Fruit fly (Drosophila melanogaster) whole organism, embryonic: ENCODE measurements around the gene Pgant8.
A peak's percentile ranks its signal among the peaks of the same experiment; 100 is the strongest.

ENCODE experiments used
- Antp ChIP-seq: fragments of 200-800 bp; sonication (Bioruptor generic); optimal IDR thresholded peaks from 3 replicates; lab custom pipeline; 2016; ENCODE audit warnings: missing biosample characterization, missing genetic modification characterization
- Asciz ChIP-seq: fragments of 200-800 bp; sonication (Bioruptor generic); optimal IDR thresholded peaks from 2 replicates; lab custom pipeline; 2017; ENCODE audit warnings: missing biosample characterization, mild to moderate bottlenecking, missing genetic modification characterization, missing genetic modification reagents
- Bgb ChIP-seq: fragments of 200-800 bp; sonication (Bioruptor generic); IDR thresholded peaks from 2 replicates; pipeline ENCODE4 v1.3.6; 2022; ENCODE audit warnings: missing biosample characterization, missing genetic modification characterization; ENCODE audit not compliant: partially characterized antibody
- Bteb2 ChIP-seq: fragments of 200-800 bp; sonication (Bioruptor generic); optimal IDR thresholded peaks from 2 replicates; lab custom pipeline; 2016; ENCODE audit warnings: missing biosample characterization, missing genetic modification characterization
- CG10321 ChIP-seq: fragments of 200-800 bp; sonication (Bioruptor generic); IDR thresholded peaks from 2 replicates; pipeline ENCODE4 v1.3.6; 2022; ENCODE audit warnings: missing biosample characterization, missing genetic modification characterization
- CG11504 ChIP-seq: fragments of 200-800 bp; sonication (Bioruptor generic); optimal IDR thresholded peaks from 3 replicates; lab custom pipeline; 2019; ENCODE audit warnings: missing biosample characterization, mild to moderate bottlenecking, missing genetic modification characterization, moderate library complexity
- CG11723 ChIP-seq: fragments of 200-800 bp; sonication (Bioruptor generic); optimal IDR thresholded peaks from 2 replicates; lab custom pipeline; 2017; ENCODE audit warnings: missing biosample characterization, mild to moderate bottlenecking, missing genetic modification characterization
- CG1603 ChIP-seq: fragments of 200-800 bp; sonication (Bioruptor generic); optimal IDR thresholded peaks from 2 replicates; lab custom pipeline; 2019; ENCODE audit warnings: missing biosample characterization, mild to moderate bottlenecking, missing genetic modification characterization, moderate library complexity
- CG17802 ChIP-seq: fragments of 200-800 bp; sonication (Bioruptor generic); optimal IDR thresholded peaks from 2 replicates; lab custom pipeline; 2018; ENCODE audit warnings: missing biosample characterization, mild to moderate bottlenecking, missing genetic modification characterization, moderate library complexity
- CG18599 ChIP-seq: fragments of 200-800 bp; sonication (Bioruptor generic); optimal IDR thresholded peaks from 3 replicates; lab custom pipeline; 2017; ENCODE audit warnings: missing biosample characterization, missing genetic modification characterization, mild to moderate bottlenecking, moderate library complexity, missing genetic modification reagents
- CG2202 ChIP-seq: fragments of 200-800 bp; sonication (Bioruptor generic); optimal IDR thresholded peaks from 2 replicates; lab custom pipeline; 2018; ENCODE audit warnings: missing biosample characterization, mild to moderate bottlenecking, missing genetic modification characterization
- CG2678 ChIP-seq: fragments of 200-800 bp; sonication (Bioruptor generic); optimal IDR thresholded peaks from 3 replicates; lab custom pipeline; 2019; ENCODE audit warnings: missing biosample characterization, mild to moderate bottlenecking, missing genetic modification characterization, moderate library complexity
- CG33557 ChIP-seq: fragments of 200-800 bp; sonication (Bioruptor generic); optimal IDR thresholded peaks from 2 replicates; lab custom pipeline; 2019; ENCODE audit warnings: missing biosample characterization, mild to moderate bottlenecking, missing genetic modification characterization, moderate library complexity
- CG34376 ChIP-seq: fragments of 200-800 bp; sonication (Bioruptor generic); optimal IDR thresholded peaks from 2 replicates; lab custom pipeline; 2018; ENCODE audit warnings: missing biosample characterization, mild to moderate bottlenecking, missing genetic modification characterization
- CG6765 ChIP-seq: fragments of 200-800 bp; sonication (Bioruptor generic); optimal IDR thresholded peaks from 3 replicates; lab custom pipeline; 2017; ENCODE audit warnings: missing biosample characterization, mild to moderate bottlenecking, missing genetic modification characterization
- CG8089 ChIP-seq: fragments of 200-800 bp; sonication (Bioruptor generic); optimal IDR thresholded peaks from 3 replicates; lab custom pipeline; 2016; ENCODE audit warnings: missing biosample characterization, missing genetic modification characterization
- CG8359 ChIP-seq: fragments of 200-800 bp; sonication (Bioruptor generic); optimal IDR thresholded peaks from 2 replicates; lab custom pipeline; 2017; ENCODE audit warnings: missing biosample characterization, mild to moderate bottlenecking, missing genetic modification characterization, borderline replicate concordance
- CG9215 ChIP-seq: fragments of 200-800 bp; sonication (Bioruptor generic); IDR thresholded peaks from 2 replicates; pipeline ENCODE4 v1.3.6; 2022; ENCODE audit warnings: missing biosample characterization, missing genetic modification characterization
- Camta ChIP-seq: fragments of 200-800 bp; sonication (Bioruptor generic); optimal IDR thresholded peaks from 2 replicates; lab custom pipeline; 2016; ENCODE audit warnings: missing biosample characterization, missing genetic modification characterization
- Ets97D ChIP-seq: fragments of 200-800 bp; sonication (Bioruptor generic); optimal IDR thresholded peaks from 3 replicates; lab custom pipeline; 2016; ENCODE audit warnings: missing biosample characterization, missing genetic modification characterization
- Hey ChIP-seq: fragments of 200-800 bp; sonication (Bioruptor generic); optimal IDR thresholded peaks from 3 replicates; lab custom pipeline; 2018; ENCODE audit warnings: missing biosample characterization, mild to moderate bottlenecking, missing genetic modification characterization
- Med ChIP-seq: fragments of 200-800 bp; sonication (Bioruptor generic); peaks from one replicate; lab custom pipeline; 2016; ENCODE audit warnings: missing biosample characterization, missing genetic modification characterization, mild to moderate bottlenecking, inconsistent platforms, moderate library complexity
- Mrtf ChIP-seq: fragments of 200-800 bp; sonication (Bioruptor generic); IDR thresholded peaks from 3 replicates; pipeline ENCODE4 v1.3.6; 2022; ENCODE audit warnings: missing biosample characterization, missing genetic modification characterization
- Myb ChIP-seq: fragments of 200-800 bp; sonication (Bioruptor generic); optimal IDR thresholded peaks from 2 replicates; lab custom pipeline; 2016; ENCODE audit warnings: missing biosample characterization, missing genetic modification characterization
- Nf-YC ChIP-seq: fragments of 200-800 bp; optimal IDR thresholded peaks from 3 replicates; lab custom pipeline; 2019; ENCODE audit warnings: missing biosample characterization, mild to moderate bottlenecking, missing genetic modification characterization, moderate library complexity
- Pdp1 ChIP-seq, 2 experiments: fragments of 200-800 bp; sonication (Bioruptor generic); optimal IDR thresholded peaks; 3 replicates each; lab custom pipeline; 2016; ENCODE audit warnings: missing biosample characterization in 2 of 2, missing genetic modification characterization in 2 of 2, mild to moderate bottlenecking in 1 of 2, moderate library complexity in 1 of 2
- Xrp1 ChIP-seq: fragments of 200-800 bp; sonication (Bioruptor generic); IDR thresholded peaks from 2 replicates; pipeline ENCODE4 v1.3.6; 2022; ENCODE audit warnings: missing biosample characterization, missing genetic modification characterization
- ara ChIP-seq: fragments of 200-800 bp; sonication (Bioruptor generic); IDR thresholded peaks from 2 replicates; pipeline ENCODE4 v1.3.6; 2022; ENCODE audit warnings: missing biosample characterization, missing genetic modification characterization
- bsh ChIP-seq, 2 experiments: fragments of 200-800 bp; sonication (Bioruptor generic); optimal IDR thresholded peaks; 2 replicates each; lab custom pipeline; 2017 to 2018; ENCODE audit warnings: mild to moderate bottlenecking in 2 of 2, missing biosample characterization in 2 of 2, missing genetic modification characterization in 2 of 2, moderate library complexity in 1 of 2
- caup ChIP-seq: fragments of 200-800 bp; sonication (Bioruptor generic); optimal IDR thresholded peaks from 3 replicates; lab custom pipeline; 2017; ENCODE audit warnings: missing biosample characterization, mild to moderate bottlenecking, missing genetic modification characterization, moderate library complexity; ENCODE audit not compliant: severe bottlenecking
- cg ChIP-seq: fragments of 200-800 bp; sonication (Bioruptor generic); optimal IDR thresholded peaks from 3 replicates; lab custom pipeline; 2019; ENCODE audit warnings: missing biosample characterization, mild to moderate bottlenecking, missing genetic modification characterization, moderate library complexity
- chinmo ChIP-seq: fragments of 200-800 bp; sonication (Bioruptor generic); IDR thresholded peaks from 4 replicates; pipeline ENCODE4 v1.3.6; 2022; ENCODE audit warnings: missing biosample characterization, missing genetic modification characterization; ENCODE audit not compliant: partially characterized antibody
- cwo ChIP-seq: fragments of 200-800 bp; sonication (Bioruptor generic); optimal IDR thresholded peaks from 3 replicates; lab custom pipeline; 2017; ENCODE audit warnings: missing biosample characterization, missing genetic modification characterization, mild to moderate bottlenecking, moderate library complexity, missing genetic modification reagents
- dan ChIP-seq: fragments of 200-800 bp; sonication (Bioruptor generic); IDR thresholded peaks from 2 replicates; pipeline ENCODE4 v1.3.6; 2022; ENCODE audit warnings: missing biosample characterization, missing genetic modification characterization
- dmrt11E ChIP-seq: fragments of 200-800 bp; sonication (Bioruptor generic); optimal IDR thresholded peaks from 3 replicates; lab custom pipeline; 2018; ENCODE audit warnings: missing biosample characterization, mild to moderate bottlenecking, missing genetic modification characterization, moderate library complexity
- exex ChIP-seq: fragments of 200-800 bp; sonication (Bioruptor generic); optimal IDR thresholded peaks from 4 replicates; lab custom pipeline; 2018; ENCODE audit warnings: missing biosample characterization, mild to moderate bottlenecking, missing genetic modification characterization, moderate library complexity
- gcm ChIP-seq: fragments of 200-800 bp; sonication (Bioruptor generic); optimal IDR thresholded peaks from 2 replicates; lab custom pipeline; 2019; ENCODE audit warnings: missing biosample characterization, mild to moderate bottlenecking, missing genetic modification characterization, moderate library complexity
- grn ChIP-seq: fragments of 200-800 bp; sonication (Bioruptor generic); optimal IDR thresholded peaks from 3 replicates; lab custom pipeline; 2017; ENCODE audit warnings: missing biosample characterization, missing genetic modification characterization
- lab ChIP-seq: fragments of 200-800 bp; sonication (Bioruptor generic); optimal IDR thresholded peaks from 3 replicates; lab custom pipeline; 2017; ENCODE audit warnings: missing biosample characterization, missing genetic modification characterization, mild to moderate bottlenecking, moderate library complexity, missing genetic modification reagents
- mirr ChIP-seq: fragments of 200-800 bp; sonication (Bioruptor generic); optimal IDR thresholded peaks from 3 replicates; lab custom pipeline; 2018; ENCODE audit warnings: missing biosample characterization, mild to moderate bottlenecking, missing genetic modification characterization
- sc ChIP-seq, 3 experiments: fragments of >200 bp in 2 of 3; fragments of 200-800 bp in 1 of 3; sonication (Bioruptor generic) in 1 of 3; optimal IDR thresholded peaks; 2 replicates in 2 of 3; 3 replicates in 1 of 3; lab custom pipeline; 2017; ENCODE audit warnings: mild to moderate bottlenecking in 1 of 3, missing biosample characterization in 1 of 3, missing genetic modification characterization in 1 of 3, missing genetic modification reagents in 1 of 3
- sens ChIP-seq: fragments of 200-800 bp; sonication (Bioruptor generic); peaks from one replicate; lab custom pipeline; 2016; ENCODE audit warnings: missing biosample characterization, missing genetic modification characterization
- sim ChIP-seq: fragments of 200-800 bp; sonication (Bioruptor generic); IDR thresholded peaks from 2 replicates; pipeline ENCODE4 v1.3.6; 2022; ENCODE audit warnings: missing biosample characterization, missing genetic modification characterization
- sug ChIP-seq: fragments of 200-800 bp; optimal IDR thresholded peaks from 2 replicates; lab custom pipeline; 2019; ENCODE audit warnings: missing biosample characterization, mild to moderate bottlenecking, missing genetic modification characterization, moderate library complexity
- vnd ChIP-seq: fragments of 200-800 bp; sonication (Bioruptor generic); IDR thresholded peaks from 3 replicates; pipeline ENCODE4 v1.3.6; 2022; ENCODE audit warnings: missing biosample characterization, missing genetic modification characterization; ENCODE audit not compliant: partially characterized antibody
- vvl ChIP-seq: fragments of 200-800 bp; sonication (Bioruptor generic); IDR thresholded peaks from 2 replicates; pipeline ENCODE4 v1.3.6; 2022; ENCODE audit warnings: missing biosample characterization, missing genetic modification characterization

Pgant8 gene

dm6 chr3L:15634368-15635075, 49.1 kb upstream of the Pgant8 start (continued):
- no peak for TF ChIP-seq cg (GFP tag; lab: Kevin White, UChicago)
- peak; percentile 46 for TF ChIP-seq CG11504 (tag; lab: Kevin White, UChicago)
- TF ChIP-seq CG17802 = no peak
- TF ChIP-seq CG6765 (GFP tag; lab: Kevin White, UChicago) = no peak
- TF ChIP-seq CG18599 = peak; percentile 4
- TF ChIP-seq vvl (GFP tag; lab: Robert Waterston, UW) = no peak
- TF ChIP-seq sc (optimal IDR thresholded peaks at IDR 0.05; lab: Kevin White, UChicago) = no peak
- no peak for TF ChIP-seq sc (GFP tag; optimal IDR thresholded peaks at IDR 0.05; lab: Kevin White, UChicago)
- TF ChIP-seq caup (GFP tag; lab: Kevin White, UChicago) = no peak
- TF ChIP-seq sug (tag; lab: Kevin White, UChicago) = peak; percentile 10
- TF ChIP-seq Nf-YC = peak; percentile 17
- no peak for TF ChIP-seq CG11723 (GFP tag; lab: Kevin White, UChicago)
- no peak for TF ChIP-seq CG8089
- no peak for TF ChIP-seq dan (GFP tag; lab: Robert Waterston, UW)

- TF ChIP-seq Ets97D (GFP tag; lab: Kevin White, UChicago) (no peak), Xrp1 (GFP tag; lab: Robert Waterston, UW) (0 out of 2 replicates have a peak, but pooled peaks have one; percentile 21), CG8359 (GFP tag; lab: Kevin White, UChicago) (no peak), CG34376 (GFP tag; lab: Kevin White, UChicago) (peak; percentile 45), bsh (GFP tag; optimal IDR thresholded peaks at IDR 0.05; lab: Kevin White, UChicago) (peak in 1 of 2 experiments; percentile 15), sens (GFP tag; lab: Kevin White, UChicago) (peak; percentile 60), vnd (peak; percentile 58; the same call in 2 of the 3 replicates), CG2678 (tag; lab: Kevin White, UChicago) (peak; percentile 5), Med (GFP tag; lab: Kevin White, UChicago) (peak; percentile 67), mirr (GFP tag; lab: Kevin White, UChicago) (peak; percentile 39), sc (optimal IDR thresholded peaks at IDR 0.05; lab: Kevin White, UChicago) (no peak), sc (GFP tag; optimal IDR thresholded peaks at IDR 0.05; lab: Kevin White, UChicago) (peak; percentile 28), Antp (GFP tag; lab: Kevin White, UChicago) (no peak), CG10321 (0 out of 2 replicates have a peak, but pooled peaks have one; percentile 21), grn (peak; percentile 81), CG2202 (tag; lab: Kevin White, UChicago) (no peak), lab (GFP tag; lab: Kevin White, UChicago) (peak; percentile 29), Bgb (GFP tag; lab: Robert Waterston, UW) (no peak), CG9215 (GFP tag; lab: Robert Waterston, UW) (no peak), ara (peak; percentile 50; the same call in 1 of the 2 replicates), gcm (GFP tag; lab: Kevin White, UChicago) (no peak), cwo (GFP tag; lab: Kevin White, UChicago) (peak; percentile 30), chinmo (GFP tag; lab: Robert Waterston, UW) (peak; percentile 65; the same call in 2 of the 4 replicates), sim (GFP tag; lab: Robert Waterston, UW) (0 out of 2 replicates have a peak, but pooled peaks have one; percentile 10), sug (tag; lab: Kevin White, UChicago) (peak; percentile 65), Camta (peak; percentile 9), Bteb2 (GFP tag; lab: Kevin White, UChicago) (no peak), Myb (GFP tag; lab: Kevin White, UChicago) (no peak), CG33557 (GFP tag; lab: Kevin White, UChicago) (peak; percentile 2), CG1603 (tag; lab: Kevin White, UChicago) (peak; percentile 20), dmrt11E (tag; lab: Kevin White, UChicago) (peak; percentile 16), Hey (tag; lab: Kevin White, UChicago) (peak; percentile 9), Pdp1 (GFP tag; optimal IDR thresholded peaks at IDR 0.05; lab: Kevin White, UChicago) (peak in 1 of 2 experiments; percentile 14), Asciz (GFP tag; lab: Kevin White, UChicago) (peak; percentile 3), exex (tag; lab: Kevin White, UChicago) (peak; percentile 84), Mrtf (GFP tag; lab: Robert Waterston, UW) (no peak)
These were observed 47.3 kb upstream of the Pgant8 start for dm6 chr3L:15636359-15636758.
